Worm (Caenorhabditis elegans) whole organism, late embryonic: ENCODE measurements around the gene let-413.

Experiments
- ama-1 ChIP-seq: fragments of 150-350 bp; optimal IDR thresholded peaks from 2 replicates; lab custom pipeline; 2014
- ceh-18 ChIP-seq: sonication (generic microtip); optimal IDR thresholded peaks from 2 replicates; lab custom pipeline; 2016; ENCODE audit warnings: missing genetic modification characterization, missing compliant biosample characterization
- ceh-22 ChIP-seq: sonication (generic microtip); optimal IDR thresholded peaks from 2 replicates; lab custom pipeline; 2017; ENCODE audit warnings: missing biosample characterization, missing genetic modification characterization
- ceh-30 ChIP-seq: fragments of 150-350 bp; optimal IDR thresholded peaks from 2 replicates; lab custom pipeline; 2014; ENCODE audit warnings: missing biosample characterization, missing genetic modification characterization
- dve-1 ChIP-seq: sonication (generic microtip); optimal IDR thresholded peaks from 2 replicates; lab custom pipeline; 2017; ENCODE audit warnings: antibody characterized with exemption, mild to moderate bottlenecking, missing genetic modification characterization, missing compliant biosample characterization
- ets-4 ChIP-seq: sonication (generic microtip); optimal IDR thresholded peaks from 2 replicates; lab custom pipeline; 2016; ENCODE audit warnings: missing genetic modification characterization, missing compliant biosample characterization
- fkh-6 ChIP-seq: sonication (generic microtip); optimal IDR thresholded peaks from 2 replicates; lab custom pipeline; 2016; ENCODE audit warnings: missing genetic modification characterization, missing compliant biosample characterization
- lin-11 ChIP-seq: fragments of 200-800 bp; sonication (Bioruptor generic); optimal IDR thresholded peaks from 2 replicates; lab custom pipeline; 2018; ENCODE audit warnings: mild to moderate bottlenecking, missing genetic modification characterization, missing compliant biosample characterization
- nfya-1 ChIP-seq: sonication (generic microtip); optimal IDR thresholded peaks from 2 replicates; lab custom pipeline; 2017; ENCODE audit warnings: missing genetic modification characterization, mild to moderate bottlenecking, missing compliant biosample characterization, antibody characterized with exemption, moderate library complexity
- unc-55 ChIP-seq: sonication (generic microtip); optimal IDR thresholded peaks from 2 replicates; lab custom pipeline; 2017; ENCODE audit warnings: missing biosample characterization, missing genetic modification reagents, missing genetic modification characterization
- unc-86 ChIP-seq: sonication (generic microtip); optimal IDR thresholded peaks from 2 replicates; lab custom pipeline; 2016; ENCODE audit warnings: missing genetic modification characterization, missing compliant biosample characterization
- zip-5 ChIP-seq: sonication (generic microtip); optimal IDR thresholded peaks from 2 replicates; lab custom pipeline; 2016; ENCODE audit warnings: missing genetic modification characterization, missing compliant biosample characterization

DNA sequence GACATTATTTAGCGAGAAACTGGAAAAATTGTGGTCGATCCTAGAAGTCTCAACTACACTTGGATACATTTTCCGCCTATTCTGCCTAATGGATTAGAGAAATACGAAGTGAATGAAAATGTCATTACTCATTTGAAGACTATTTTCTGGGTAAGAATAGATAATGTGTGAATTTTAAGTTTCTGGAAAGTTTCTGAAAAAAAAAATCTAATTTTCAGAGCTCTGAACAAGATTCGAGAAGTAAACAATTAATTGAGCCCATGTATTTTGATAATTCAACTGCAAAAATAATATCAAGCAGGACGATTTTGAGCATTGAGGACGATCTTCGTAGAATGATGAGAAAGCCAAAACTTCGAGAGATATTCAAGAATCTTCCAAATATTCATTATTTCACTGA, 31.3 kb downstream of the let-413 start:
- no peak for TF ChIP-seq unc-86 (tag; lab: Kevin White, UChicago)
- no peak for TF ChIP-seq ceh-22 (tag; lab: Kevin White, UChicago)
- no peak for TF ChIP-seq ceh-18 (tag; lab: Kevin White, UChicago)
- no peak for TF ChIP-seq ets-4
- no peak for TF ChIP-seq fkh-6 (tag; lab: Kevin White, UChicago)
- TF ChIP-seq nfya-1 (tag; lab: Kevin White, UChicago) = no peak
- TF ChIP-seq unc-55 (GFP tag; lab: Kevin White, UChicago) = no peak
- TF ChIP-seq lin-11 = no peak
- no peak for TF ChIP-seq zip-5 (tag; lab: Kevin White, UChicago)
- TF ChIP-seq dve-1 (tag; lab: Kevin White, UChicago) = no peak
- TF ChIP-seq ama-1 (lab: Kevin White, UChicago) = no peak
- no peak for TF ChIP-seq ceh-30
